Worm (Caenorhabditis elegans): ENCODE results near the gene ZK829.1.

DNA sequence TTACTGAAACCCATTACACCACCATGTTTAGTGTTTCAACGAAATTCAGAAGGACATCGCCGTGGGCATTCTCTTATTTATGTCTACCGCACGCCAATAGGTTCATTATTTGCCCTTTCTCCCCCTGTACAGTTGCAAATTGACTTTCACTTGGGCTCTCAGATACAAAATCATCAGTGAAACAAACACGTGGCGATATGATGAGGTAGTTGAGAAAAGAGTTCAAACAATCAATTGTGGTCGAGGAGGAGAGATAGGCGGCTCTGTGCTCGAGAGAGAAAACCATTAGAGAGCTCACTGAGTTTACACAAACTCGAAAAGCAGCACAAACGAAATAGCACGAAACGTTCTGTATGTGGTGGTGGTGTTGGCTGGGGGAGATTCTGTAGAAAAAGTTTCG is 14.9 kb upstream of the ZK829.1 start:
- no peak for TF ChIP-seq ama-1 (optimal IDR thresholded peaks at IDR 0.05)
- no peak for TF ChIP-seq flt-1 (GFP tag; IDR thresholded peaks at IDR 0.05)
- TF ChIP-seq F13C5.2 (tag; optimal IDR thresholded peaks at IDR 0.05), result no peak
- TF ChIP-seq ets-7 (tag; optimal IDR thresholded peaks at IDR 0.05), result no peak
- TF ChIP-seq sea-1 (GFP tag; conservative IDR thresholded peaks at IDR 0.05), result no peak
- TF ChIP-seq tbx-11 (GFP tag; IDR thresholded peaks at IDR 0.05), result no peak
- no peak for TF ChIP-seq B0310.2 (tag; optimal IDR thresholded peaks at IDR 0.05)
- no peak for TF ChIP-seq ceh-13 (GFP tag; optimal IDR thresholded peaks at IDR 0.05)
- no peak for TF ChIP-seq tra-4 (tag; optimal IDR thresholded peaks at IDR 0.05)
- no peak for TF ChIP-seq pes-1 (GFP tag; IDR thresholded peaks at IDR 0.05)
- no peak for TF ChIP-seq ceh-36 (tag; optimal IDR thresholded peaks at IDR 0.05)
